Worm (Caenorhabditis elegans) whole organism, L2 larva: ENCODE data around the gene Y41E3.6.

Source experiments
- aly-2 ChIP-seq: fragments of 150-350 bp; optimal IDR thresholded peaks from 2 replicates; lab custom pipeline; 2014; ENCODE audit warnings: missing biosample characterization, missing genetic modification characterization
- dmd-4 ChIP-seq: sonication (generic microtip); optimal IDR thresholded peaks from 2 replicates; lab custom pipeline; 2017; ENCODE audit warnings: missing biosample characterization, missing genetic modification characterization
- egl-27 ChIP-seq: sonication (generic microtip); optimal IDR thresholded peaks from 3 replicates; lab custom pipeline; 2017; ENCODE audit warnings: missing biosample characterization, missing genetic modification reagents, missing genetic modification characterization
- elt-1 ChIP-seq: fragments of 150-350 bp; optimal IDR thresholded peaks from 2 replicates; lab custom pipeline; 2014; ENCODE audit warnings: missing biosample characterization, missing genetic modification characterization
- mab-5 ChIP-seq: fragments of 150-350 bp; optimal IDR thresholded peaks from 2 replicates; lab custom pipeline; 2014; ENCODE audit warnings: missing biosample characterization, missing genetic modification characterization
- nhr-21 ChIP-seq: fragments of 150-350 bp; optimal IDR thresholded peaks from 2 replicates; lab custom pipeline; 2014; ENCODE audit warnings: missing biosample characterization, missing genetic modification characterization
- nhr-25 ChIP-seq: fragments of 150-350 bp; sonication (generic microtip); optimal IDR thresholded peaks from 3 replicates; lab custom pipeline; 2014; ENCODE audit warnings: missing biosample characterization, missing genetic modification characterization
- nhr-77 ChIP-seq: fragments of 150-350 bp; optimal IDR thresholded peaks from 2 replicates; lab custom pipeline; 2014; ENCODE audit warnings: missing biosample characterization, missing genetic modification characterization

ce11 chrIV:15029565-15029964 is 23.0 kb downstream of the Y41E3.6 start:
- no peak for TF ChIP-seq nhr-77
- no peak for TF ChIP-seq nhr-25 (tag; lab: Kevin White, UChicago)
- no peak for TF ChIP-seq elt-1 (tag; lab: Kevin White, UChicago)
- TF ChIP-seq mab-5 (tag; lab: Kevin White, UChicago): no peak
- TF ChIP-seq nhr-21 (tag; lab: Kevin White, UChicago): no peak
- no peak for TF ChIP-seq dmd-4
- no peak for TF ChIP-seq aly-2 (tag; lab: Kevin White, UChicago)
- TF ChIP-seq egl-27 (tag; lab: Kevin White, UChicago): no peak
